Worm (Caenorhabditis elegans): ENCODE results near the gene tag-30.

The tag-30 gene

DNA sequence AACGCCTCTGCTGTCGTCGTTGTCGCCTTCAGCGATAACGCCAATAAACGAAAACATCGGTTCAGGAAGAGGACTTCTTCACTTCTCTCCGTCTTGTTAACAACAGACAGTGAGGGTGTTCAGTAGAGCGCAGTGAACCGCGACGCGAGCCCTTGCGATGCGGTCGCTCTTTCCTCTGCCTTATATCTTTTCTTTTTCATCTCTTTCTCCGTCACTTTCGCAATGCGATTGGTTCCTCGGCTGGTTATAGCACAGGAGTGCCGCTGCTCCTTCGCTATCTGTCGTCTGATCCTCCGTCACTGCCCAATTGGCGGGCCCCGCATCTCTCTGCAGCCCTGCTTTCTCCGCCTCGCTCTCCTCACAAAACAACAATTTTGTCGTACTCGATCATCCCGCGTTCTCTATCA lies 2.2 kb upstream of the tag-30 start (continued):
- TF ChIP-seq gei-17 (GFP tag; optimal IDR thresholded peaks at IDR 0.05) (peak; percentile 7), snpc-4 (GFP tag; optimal IDR thresholded peaks at IDR 0.05) (no peak), snpc-4 (tag; optimal IDR thresholded peaks at IDR 0.05) (peak in 2 of 4 experiments; percentile 21 to 27), repo-1 (tag; optimal IDR thresholded peaks at IDR 0.05) (peak; percentile 25), Y95B8A.8 (GFP tag; IDR thresholded peaks at IDR 0.05) (0 out of 2 replicates have a peak, but pooled peaks have one; percentile 26), egrh-3 (GFP tag; IDR thresholded peaks at IDR 0.05) (peak; percentile 74), nhr-120 (GFP tag; IDR thresholded peaks at IDR 0.05) (no peak), athp-1 (tag; optimal IDR thresholded peaks at IDR 0.05) (peak; percentile 20), zfh-2 (GFP tag; conservative IDR thresholded peaks at IDR 0.05) (peak; percentile 99), lin-40 (tag; optimal IDR thresholded peaks at IDR 0.05) (peak; percentile 51), rcor-1 (GFP tag; IDR thresholded peaks at IDR 0.05) (peak; percentile 56; the same call in 1 of the 2 replicates), B0336.3 (GFP tag; IDR thresholded peaks at IDR 0.05) (peak; percentile 66), ceh-100 (GFP tag; IDR thresholded peaks at IDR 0.05) (no peak), K12H6.12 (tag; optimal IDR thresholded peaks at IDR 0.05) (peak; percentile 86), atf-7 (tag; optimal IDR thresholded peaks at IDR 0.05) (peak; percentile 29), dox-1 (GFP tag; IDR thresholded peaks at IDR 0.05) (peak; percentile 85), snpc-3.4 (tag; optimal IDR thresholded peaks at IDR 0.05) (peak; percentile 17), egl-18 (GFP tag; IDR thresholded peaks at IDR 0.05) (0 out of 2 replicates have a peak, but pooled peaks have one; percentile 25), Y53G8AR.9 (GFP tag; conservative IDR thresholded peaks at IDR 0.05) (0 out of 2 replicates have a peak, but pooled peaks have one; percentile 43), him-1 (tag; optimal IDR thresholded peaks at IDR 0.05) (no peak), chd-7 (tag; optimal IDR thresholded peaks at IDR 0.05) (peak; percentile 27), nhr-80 (tag; optimal IDR thresholded peaks at IDR 0.05) (peak; percentile 57), hmg-1.2 (GFP tag; IDR thresholded peaks at IDR 0.05) (peak; percentile 56; the same call in 1 of the 2 replicates), K11D2.4 (GFP tag; IDR thresholded peaks at IDR 0.05) (peak; percentile 53), cebp-2 (GFP tag; IDR thresholded peaks at IDR 0.05) (no peak), tbp1 (GFP tag; optimal IDR thresholded peaks at IDR 0.05) (peak; percentile 39), ets-4 (GFP tag; optimal IDR thresholded peaks at IDR 0.05) (no peak), nfyb-1 (GFP tag; IDR thresholded peaks at IDR 0.05) (peak; percentile 71; the same call in 1 of the 2 replicates)

DNA sequence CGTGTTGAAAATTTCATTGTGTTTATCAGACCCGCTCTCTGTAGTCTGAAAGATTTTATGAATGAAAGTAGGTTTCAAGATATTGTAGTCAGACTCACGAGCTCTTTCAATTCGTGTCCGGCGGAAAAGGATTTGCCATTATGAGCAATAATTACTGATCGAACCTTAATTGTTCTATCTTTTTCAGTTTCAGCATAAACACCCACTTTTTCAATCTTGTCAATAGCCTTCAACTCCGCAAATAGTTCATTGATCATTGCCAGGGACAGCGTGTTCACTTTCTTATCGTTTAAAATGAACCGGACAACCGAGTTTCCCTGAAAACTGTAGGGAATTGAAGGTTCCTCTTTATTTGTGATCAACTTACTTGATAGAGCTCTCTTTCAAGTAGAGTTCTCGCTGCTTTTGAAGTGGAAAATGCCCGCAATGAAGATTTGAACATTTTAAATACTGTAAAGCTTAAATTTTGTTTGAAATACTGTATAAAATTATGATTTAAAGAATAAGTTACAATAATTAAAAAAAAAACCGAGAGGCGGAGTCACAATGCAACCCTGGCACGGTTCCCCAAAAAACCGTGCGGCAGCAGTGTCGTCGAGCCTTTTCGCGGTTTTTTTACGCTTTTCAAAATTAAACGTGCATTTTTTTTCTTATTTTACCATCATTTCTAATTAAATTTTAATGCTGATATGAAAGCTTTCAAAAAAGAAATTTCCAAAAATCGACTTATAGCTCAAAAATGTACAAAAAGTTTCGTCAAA lies 1.1 kb upstream of the tag-30 start, which contains the start of gene ech-2:
Gene ech-2 (minus strand): TSS at position 452 of the 761 bp plus-strand sequence.
- no peak for TF ChIP-seq ekl-4 (GFP tag; IDR thresholded peaks at IDR 0.05)
- no peak for TF ChIP-seq T07F8.4 (tag; optimal IDR thresholded peaks at IDR 0.05)
- no peak for TF ChIP-seq pbrm-1 (GFP tag; IDR thresholded peaks at IDR 0.05)
- no peak for TF ChIP-seq hlh-12 (tag; optimal IDR thresholded peaks at IDR 0.05)
- TF ChIP-seq lin-35 (GFP tag; optimal IDR thresholded peaks at IDR 0.05) = peak in 1 of 3 experiments; percentile 31
- no peak for TF ChIP-seq sea-2 (GFP tag; IDR thresholded peaks at IDR 0.05)
- peak; percentile 7 for TF ChIP-seq lin-54 (GFP tag; optimal IDR thresholded peaks at IDR 0.05)
- no peak for TF ChIP-seq F55B11.4 (tag; optimal IDR thresholded peaks at IDR 0.05; ENCODE audit: borderline replicate concordance, insufficient read depth)
- peak; percentile 45 for TF ChIP-seq mcd-1 (GFP tag; IDR thresholded peaks at IDR 0.05)
- TF ChIP-seq madf-6 (GFP tag; IDR thresholded peaks at IDR 0.05) = peak; percentile 41; the same call in 1 of the 2 replicates
- no peak for TF ChIP-seq dox-1 (GFP tag; IDR thresholded peaks at IDR 0.05)
- TF ChIP-seq dpl-1 (GFP tag; optimal IDR thresholded peaks at IDR 0.05) = peak; percentile 3
- TF ChIP-seq ztf-26 (tag; optimal IDR thresholded peaks at IDR 0.05) = no peak
- TF ChIP-seq Y79H2A.3 (GFP tag; conservative IDR thresholded peaks at IDR 0.05) = no peak
- peak; percentile 66 for TF ChIP-seq efl-1 (GFP tag; optimal IDR thresholded peaks at IDR 0.05)
- peak; percentile 27 for TF ChIP-seq lsl-1 (GFP tag; optimal IDR thresholded peaks at IDR 0.05)
- peak; percentile 34 for TF ChIP-seq snpc-4 (GFP tag; optimal IDR thresholded peaks at IDR 0.05)
- TF ChIP-seq snpc-4 (tag; optimal IDR thresholded peaks at IDR 0.05) = peak in 1 of 4 experiments; percentile 68
- no peak for TF ChIP-seq mxl-1 (tag; optimal IDR thresholded peaks at IDR 0.05)
- TF ChIP-seq nhr-80 (tag; optimal IDR thresholded peaks at IDR 0.05) = no peak

All from whole organism, young adult.